Fruit fly (Drosophila melanogaster): ENCODE data around the gene ICA69.

Gene ICA69

dm6 chr3L:21135850-21136249 is 4.6 kb downstream of the ICA69 start (continued):
- TF ChIP-seq CG7372 (GFP tag; IDR thresholded peaks at IDR 0.05): no peak
- no peak for TF ChIP-seq bcd (GFP tag; optimal IDR thresholded peaks at IDR 0.05)
- no peak for TF ChIP-seq CG8478 (optimal IDR thresholded peaks at IDR 0.05)
- TF ChIP-seq pum (GFP tag; optimal IDR thresholded peaks at IDR 0.05): peak; percentile 9
- TF ChIP-seq HLH54F (GFP tag; optimal IDR thresholded peaks at IDR 0.05): no peak
- TF ChIP-seq Optix (GFP tag; IDR thresholded peaks at IDR 0.05): no peak
- no peak for TF ChIP-seq Drgx (GFP tag; IDR thresholded peaks at IDR 0.05)
- no peak for TF ChIP-seq CG7786 (GFP tag; optimal IDR thresholded peaks at IDR 0.05)
- TF ChIP-seq CG16813 (GFP tag; IDR thresholded peaks at IDR 0.05; ENCODE audit: partially characterized antibody): peak; percentile 91
- TF ChIP-seq ewg (GFP tag; optimal IDR thresholded peaks at IDR 0.05): no peak
- TF ChIP-seq odd (GFP tag; optimal IDR thresholded peaks at IDR 0.05): no peak
- TF ChIP-seq Hr3 (GFP tag; optimal IDR thresholded peaks at IDR 0.05): no peak
- TF ChIP-seq gt (GFP tag; IDR thresholded peaks at IDR 0.05): no peak
- no peak for TF ChIP-seq Ada2b (GFP tag; IDR thresholded peaks at IDR 0.05)
- peak; percentile 100 for TF ChIP-seq Dref (GFP tag; IDR thresholded peaks at IDR 0.05)
- peak; percentile 4 for TF ChIP-seq bab2 (GFP tag; optimal IDR thresholded peaks at IDR 0.05)
- peak; percentile 47 for TF ChIP-seq CG5180 (GFP tag; optimal IDR thresholded peaks at IDR 0.05)
- TF ChIP-seq tin (GFP tag; optimal IDR thresholded peaks at IDR 0.05): no peak
- TF ChIP-seq CG7745 (tag; optimal IDR thresholded peaks at IDR 0.05): no peak
- no peak for TF ChIP-seq NK7.1 (GFP tag; optimal IDR thresholded peaks at IDR 0.05)
- TF ChIP-seq Six4 (GFP tag; optimal IDR thresholded peaks at IDR 0.05): no peak
- TF ChIP-seq her (GFP tag; optimal IDR thresholded peaks at IDR 0.05): peak; percentile 29
- peak; percentile 92 for TF ChIP-seq amos (GFP tag; IDR thresholded peaks at IDR 0.05; ENCODE audit: partially characterized antibody)
- TF ChIP-seq CG4854 (GFP tag; optimal IDR thresholded peaks at IDR 0.05): no peak
- TF ChIP-seq ro (GFP tag; IDR thresholded peaks at IDR 0.05): no peak
- TF ChIP-seq CG12769 (tag; optimal IDR thresholded peaks at IDR 0.05): no peak
- TF ChIP-seq kah (GFP tag; optimal IDR thresholded peaks at IDR 0.05): no peak
- TF ChIP-seq nmo (GFP tag; optimal IDR thresholded peaks at IDR 0.05): peak; percentile 51
- no peak for TF ChIP-seq fd96Cb (tag; optimal IDR thresholded peaks at IDR 0.05)
- TF ChIP-seq ash1 (GFP tag; optimal IDR thresholded peaks at IDR 0.05): no peak
- TF ChIP-seq vnd (GFP tag; IDR thresholded peaks at IDR 0.05; ENCODE audit: partially characterized antibody): peak; percentile 87
- TF ChIP-seq knrl (GFP tag; IDR thresholded peaks at IDR 0.05; ENCODE audit: partially characterized antibody): peak; percentile 83
- TF ChIP-seq CG17186 (GFP tag; optimal IDR thresholded peaks at IDR 0.05): peak; percentile 53
- TF ChIP-seq pnt (GFP tag; optimal IDR thresholded peaks at IDR 0.05): no peak
- no peak for TF ChIP-seq sug (tag; optimal IDR thresholded peaks at IDR 0.05)
- TF ChIP-seq lola (GFP tag; optimal IDR thresholded peaks at IDR 0.05): no peak
- TF ChIP-seq Sin3A (optimal IDR thresholded peaks at IDR 0.05): peak; percentile 38
- TF ChIP-seq CG10267 (tag; optimal IDR thresholded peaks at IDR 0.05): peak; percentile 62
- TF ChIP-seq C15 (GFP tag; IDR thresholded peaks at IDR 0.05): no peak
- TF ChIP-seq CG3726 (GFP tag; IDR thresholded peaks at IDR 0.05): no peak
- no peak for TF ChIP-seq D19A (tag; optimal IDR thresholded peaks at IDR 0.05)
- no peak for TF ChIP-seq PHDP (tag; optimal IDR thresholded peaks at IDR 0.05)
- TF ChIP-seq CG13123 (GFP tag; optimal IDR thresholded peaks at IDR 0.05): no peak
- TF ChIP-seq B-H2 (GFP tag; optimal IDR thresholded peaks at IDR 0.05): no peak
- no peak for TF ChIP-seq CG7928 (GFP tag; optimal IDR thresholded peaks at IDR 0.05)
- TF ChIP-seq Hr51 (GFP tag; optimal IDR thresholded peaks at IDR 0.05): peak in 1 of 2 experiments; percentile 20
- TF ChIP-seq Camta (GFP tag; optimal IDR thresholded peaks at IDR 0.05): no peak
- TF ChIP-seq CG12155 (GFP tag; optimal IDR thresholded peaks at IDR 0.05): peak; percentile 3
- TF ChIP-seq slou (GFP tag; optimal IDR thresholded peaks at IDR 0.05): no peak
- no peak for TF ChIP-seq CG16815 (GFP tag; optimal IDR thresholded peaks at IDR 0.05)
- peak; percentile 98 for TF ChIP-seq CG6791 (GFP tag; IDR thresholded peaks at IDR 0.05; ENCODE audit: partially characterized antibody)
- TF ChIP-seq CG18476 (GFP tag; optimal IDR thresholded peaks at IDR 0.05): no peak

Data from whole organism, embryonic.